Worm (Caenorhabditis elegans): ENCODE data around the gene C04B4.5.
"Not testable (repeated sequence)": the region's sequence is repeated elsewhere in the genome, so short reads cannot be mapped to it uniquely, and the experiment has no call there.

Gene C04B4.5

DNA sequence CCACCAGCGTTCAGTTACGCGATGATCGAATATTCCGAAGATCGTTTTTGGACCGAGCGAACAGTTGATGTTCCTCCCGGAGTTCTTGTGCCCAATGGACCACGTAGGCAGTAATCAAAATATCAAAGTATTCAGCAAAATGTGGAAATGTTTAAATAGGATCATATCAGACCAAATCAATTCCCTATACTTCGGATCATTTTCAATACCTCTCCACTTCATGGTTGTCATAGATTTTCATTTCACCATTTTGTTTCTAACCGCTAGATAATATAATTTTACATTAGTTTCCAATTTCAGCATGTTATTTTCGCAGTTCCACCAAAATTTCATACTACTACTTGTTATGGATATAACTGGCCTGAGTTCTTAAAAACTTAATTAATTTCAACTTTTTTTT, 29.4 kb upstream of the C04B4.5 start:
- TF ChIP-seq rnt-1 (tag; optimal IDR thresholded peaks at IDR 0.05) (no peak), ceh-2 (tag; optimal IDR thresholded peaks at IDR 0.05) (no peak), ahr-1 (tag; optimal IDR thresholded peaks at IDR 0.05) (no peak), ref-2 (tag; optimal IDR thresholded peaks at IDR 0.05) (no peak), hlh-15 (tag; optimal IDR thresholded peaks at IDR 0.05) (no peak), ceh-30 (tag; optimal IDR thresholded peaks at IDR 0.05) (no peak), pat-9 (tag; optimal IDR thresholded peaks at IDR 0.05) (no peak), unc-3 (GFP tag; conservative IDR thresholded peaks at IDR 0.05) (no peak), unc-3 (tag; optimal IDR thresholded peaks at IDR 0.05) (no peak), dmd-4 (tag; optimal IDR thresholded peaks at IDR 0.05; ENCODE audit: borderline replicate concordance) (no peak), Y22D7AL.16 (tag; optimal IDR thresholded peaks at IDR 0.05) (no peak), tbx-7 (tag; optimal IDR thresholded peaks at IDR 0.05) (no peak), ttx-3 (tag; optimal IDR thresholded peaks at IDR 0.05) (no peak), ceh-31 (tag; optimal IDR thresholded peaks at IDR 0.05) (no peak), che-1 (tag; optimal IDR thresholded peaks at IDR 0.05) (no peak), pag-3 (tag; optimal IDR thresholded peaks at IDR 0.05; ENCODE audit: borderline replicate concordance) (no peak), sox-4 (tag; optimal IDR thresholded peaks at IDR 0.05) (no peak)

DNA sequence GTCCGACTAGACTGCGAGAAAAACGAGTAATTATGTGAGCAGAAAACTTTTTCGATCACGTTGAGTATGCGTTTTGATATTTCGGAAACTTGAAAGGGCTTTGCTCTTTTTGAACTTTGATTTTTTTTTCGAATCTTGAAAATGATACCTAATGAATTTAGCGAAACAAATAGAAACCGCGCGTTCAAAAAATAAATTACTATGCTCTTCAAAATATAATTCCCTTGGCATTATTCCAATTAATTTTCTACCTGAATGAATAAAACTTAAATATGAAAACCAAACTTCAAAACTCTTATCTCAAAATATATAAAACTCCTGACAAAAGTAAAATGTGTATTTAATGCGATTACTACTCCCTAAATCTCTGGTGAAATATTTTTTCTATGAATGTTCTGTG, 27.1 kb upstream of the C04B4.5 start, which contains the start of gene xtr-2:
Gene xtr-2 (plus strand): TSS at position 301 of the 400 bp plus-strand sequence.
- TF ChIP-seq K02D7.2 (tag; optimal IDR thresholded peaks at IDR 0.05) (no peak), rnt-1 (tag; optimal IDR thresholded peaks at IDR 0.05) (no peak), C38D4.7 (GFP tag; optimal IDR thresholded peaks at IDR 0.05) (no peak), ceh-2 (tag; optimal IDR thresholded peaks at IDR 0.05) (no peak)

DNA sequence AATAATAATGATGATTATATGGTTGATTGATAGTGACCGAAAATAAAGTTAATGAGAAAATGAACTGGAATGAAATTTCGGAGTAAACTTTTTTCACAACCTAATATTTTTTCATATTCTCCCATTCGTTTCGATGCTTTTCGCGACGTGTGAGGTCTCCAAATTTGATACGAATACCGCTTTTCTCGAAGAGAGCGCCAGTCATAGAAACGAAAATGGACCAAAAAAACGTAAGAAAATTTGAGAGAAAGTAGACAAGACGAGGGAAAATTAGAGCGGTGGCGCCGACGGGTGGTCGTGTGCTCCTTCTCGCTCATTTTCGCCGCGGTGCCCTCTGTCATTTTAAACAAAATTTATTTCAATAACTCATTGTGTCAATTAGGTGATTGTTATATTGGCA, 26.2 kb upstream of the C04B4.5 start:
- no peak for TF ChIP-seq unc-86 (tag; optimal IDR thresholded peaks at IDR 0.05)

DNA sequence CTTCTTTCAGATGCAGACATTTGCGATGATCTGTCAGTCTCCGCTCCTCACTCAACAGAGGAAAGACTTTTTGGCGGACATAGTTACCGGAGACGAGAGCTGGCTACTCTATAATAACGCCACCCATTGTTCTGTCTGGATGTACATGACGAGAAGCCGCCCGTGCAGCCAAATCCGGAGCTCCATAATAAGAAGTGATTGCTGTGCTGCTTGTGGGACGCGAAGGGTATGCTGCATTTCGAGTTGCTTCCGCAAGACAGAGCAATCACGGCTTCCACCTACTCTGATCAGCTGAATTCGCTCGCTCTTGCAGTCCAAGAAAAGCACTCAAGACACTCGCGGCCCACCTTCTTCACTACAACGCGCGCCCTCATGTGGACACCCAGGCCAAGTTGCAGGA, 25.6 kb upstream of the C04B4.5 start:
- TF ChIP-seq pha-4 (tag; optimal IDR thresholded peaks at IDR 0.05), result no peak
- no peak for TF ChIP-seq nhr-11 (tag; optimal IDR thresholded peaks at IDR 0.05)
- no peak for TF ChIP-seq hlh-30 (tag; optimal IDR thresholded peaks at IDR 0.05; ENCODE audit: insufficient read depth)
- TF ChIP-seq fkh-6 (tag; optimal IDR thresholded peaks at IDR 0.05), result no peak
- TF ChIP-seq mec-3 (tag; optimal IDR thresholded peaks at IDR 0.05; ENCODE audit: borderline replicate concordance), result no peak
- no peak for TF ChIP-seq pros-1 (tag; optimal IDR thresholded peaks at IDR 0.05)
- TF ChIP-seq odd-2 (tag; optimal IDR thresholded peaks at IDR 0.05), result no peak
- TF ChIP-seq sdc-2 (tag; optimal IDR thresholded peaks at IDR 0.05), result no peak
- TF ChIP-seq unc-42 (tag; optimal IDR thresholded peaks at IDR 0.05), result no peak
- TF ChIP-seq eyg-1 (tag; optimal IDR thresholded peaks at IDR 0.05), result no peak
- TF ChIP-seq madf-2 (tag; optimal IDR thresholded peaks at IDR 0.05), result no peak

DNA sequence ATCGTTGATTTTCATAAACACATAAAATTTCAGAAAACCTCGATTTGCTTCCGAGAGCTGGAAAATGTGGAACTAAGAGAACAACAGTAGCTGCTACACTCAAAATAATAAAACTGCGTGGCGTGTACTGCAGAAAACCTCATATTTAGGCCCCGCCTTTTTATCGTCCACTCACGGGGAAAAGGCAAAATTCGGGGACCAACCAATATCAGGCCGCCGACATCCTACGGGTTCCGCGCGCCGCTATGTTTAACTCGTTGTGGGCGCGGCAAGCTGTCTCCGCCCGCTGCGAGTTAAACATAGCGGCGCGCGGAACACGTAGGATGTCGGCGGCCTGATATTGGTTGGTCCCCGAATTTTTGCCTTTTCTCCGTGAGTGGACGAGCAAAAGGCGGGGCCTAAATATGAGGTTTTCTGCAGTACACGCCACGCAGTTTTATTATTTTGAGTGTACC, 19.9 kb upstream of the C04B4.5 start, which contains the start of gene F17A2.16:
Gene F17A2.16 (plus strand): TSS at position 405 of the 455 bp plus-strand sequence.
- not testable (repeated sequence) for TF ChIP-seq eyg-1, pha-2, fax-1 (tag; optimal IDR thresholded peaks at IDR 0.05)

DNA sequence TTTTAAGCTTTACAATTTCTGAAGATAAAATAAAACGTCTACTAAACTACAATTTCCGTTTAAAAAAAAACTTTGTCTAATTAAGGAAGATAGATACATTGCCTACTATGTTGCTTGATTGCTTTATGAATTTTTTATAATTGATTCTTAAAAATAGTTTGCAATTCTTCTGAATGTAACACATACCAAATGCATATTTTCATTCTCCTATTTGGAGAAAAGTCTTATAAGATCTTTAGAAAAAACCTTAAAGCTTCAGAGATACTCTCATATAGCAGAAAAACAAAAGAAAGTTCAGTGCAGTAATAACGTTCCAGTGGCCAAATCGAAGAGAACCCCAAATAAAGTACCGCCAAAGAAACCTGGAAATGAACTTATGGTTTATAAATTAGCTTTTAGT, 18.4 kb upstream of the C04B4.5 start, which contains the start of gene phf-32:
Gene phf-32 (plus strand): TSS at position 301 of the 400 bp plus-strand sequence.
- TF ChIP-seq elt-4 (tag; optimal IDR thresholded peaks at IDR 0.05) (no peak), ceh-2 (tag; optimal IDR thresholded peaks at IDR 0.05) (no peak), npax-4 (tag; optimal IDR thresholded peaks at IDR 0.05) (no peak), ama-1 (optimal IDR thresholded peaks at IDR 0.05) (no peak), sox-2 (GFP tag; IDR thresholded peaks at IDR 0.05) (no peak), hlh-13 (GFP tag; optimal IDR thresholded peaks at IDR 0.05) (no peak), unc-42 (tag; optimal IDR thresholded peaks at IDR 0.05) (no peak)
